Worm (Caenorhabditis elegans): ENCODE measurements around the gene fbxa-29.
"Not testable (repeated sequence)": the region's sequence is repeated elsewhere in the genome, so short reads cannot be mapped to it uniquely, and the experiment has no call there.

Gene fbxa-29

ce11 chrIII:1263692-1264091 is 9.8 kb downstream of the fbxa-29 start, which contains the start of gene srz-9:
srz-9 (plus strand) TSS chrIII:1263992.
- not testable (repeated sequence) for TF ChIP-seq tab-1 (GFP tag; IDR thresholded peaks at IDR 0.05); ref-1 (GFP tag; conservative IDR thresholded peaks at IDR 0.05); T22C8.4 (GFP tag; IDR thresholded peaks at IDR 0.05)

DNA sequence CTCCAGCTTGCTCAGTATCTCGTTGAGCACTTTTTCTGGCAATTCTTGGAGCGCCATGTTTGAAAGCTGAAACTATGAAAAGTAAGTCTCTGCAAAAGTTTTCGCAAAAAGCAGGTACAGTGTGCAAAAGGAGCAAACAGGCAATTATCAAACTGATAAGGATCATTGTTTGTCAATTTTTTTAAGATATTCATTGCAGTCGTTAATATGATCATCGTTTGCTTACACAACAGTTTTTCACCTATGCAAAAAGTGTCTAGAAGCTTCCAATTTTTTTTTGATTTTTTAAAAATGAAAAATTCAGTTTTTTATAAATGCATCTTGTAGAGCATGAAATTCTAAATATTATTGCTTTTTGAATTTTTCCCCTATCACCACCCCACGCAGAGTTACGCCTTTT is 15.1 kb downstream of the fbxa-29 start, which contains the start of gene fbxa-78:
TSS of gene fbxa-78 (minus strand) at position 101 of the 400 bp plus-strand sequence.
- TF ChIP-seq ref-1 (GFP tag; conservative IDR thresholded peaks at IDR 0.05); klf-2 (GFP tag; conservative IDR thresholded peaks at IDR 0.05); tab-1 (GFP tag; IDR thresholded peaks at IDR 0.05): not testable (repeated sequence)

ce11 chrIII:1256519-1256918 is 17.0 kb downstream of the fbxa-29 start, which contains the start of gene fbxa-208:
fbxa-208 (plus strand) TSS chrIII:1256819.
- not testable (repeated sequence) for TF ChIP-seq ztf-23, flt-1, ztf-29 (GFP tag; IDR thresholded peaks at IDR 0.05)

DNA sequence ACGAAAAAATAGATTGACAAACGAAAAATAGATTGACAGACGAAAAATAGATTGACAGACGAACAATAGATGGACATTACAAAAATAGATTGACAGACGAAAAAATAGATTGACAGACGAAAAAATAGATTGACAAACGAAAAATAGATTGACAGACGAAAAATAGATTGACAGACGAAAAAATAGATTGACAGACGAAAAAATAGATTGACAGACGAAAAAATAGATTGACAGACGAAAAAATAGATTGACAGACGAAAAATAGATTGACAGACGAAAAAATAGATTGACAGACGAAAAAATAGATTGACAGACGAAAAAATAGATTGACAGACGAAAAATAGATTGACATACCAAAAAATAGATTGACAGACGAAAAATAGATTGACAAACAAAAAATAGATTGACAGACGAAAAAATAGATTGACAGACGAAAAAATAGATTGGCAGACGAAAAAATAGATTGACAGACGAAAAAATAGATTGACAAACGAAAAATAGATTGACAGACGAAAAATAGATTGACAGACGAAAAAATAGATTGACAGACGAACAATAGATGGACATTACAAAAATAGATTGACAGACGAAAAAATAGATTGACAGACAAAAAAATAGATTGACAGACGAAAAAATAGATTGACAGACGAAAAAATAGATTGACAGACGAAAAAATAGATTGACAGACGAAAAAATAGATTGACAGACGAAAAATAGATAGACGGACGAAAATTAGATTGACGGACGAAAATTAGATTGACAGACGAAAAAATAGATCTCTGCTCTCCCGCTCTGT is 20.9 kb downstream of the fbxa-29 start:
- peak; percentile 29; the same call in 1 of the 2 replicates for TF ChIP-seq ztf-23 (GFP tag; IDR thresholded peaks at IDR 0.05)
- 0 out of 2 replicates have a peak, but pooled peaks have one; percentile 19 for TF ChIP-seq ztf-29 (GFP tag; IDR thresholded peaks at IDR 0.05)

- TF ChIP-seq T22C8.4 (GFP tag; IDR thresholded peaks at IDR 0.05) (no peak), med-1 (GFP tag; optimal IDR thresholded peaks at IDR 0.05; ENCODE audit: insufficient read depth) (no peak), ref-1 (GFP tag; conservative IDR thresholded peaks at IDR 0.05) (no peak), tab-1 (GFP tag; IDR thresholded peaks at IDR 0.05) (no peak), klf-2 (GFP tag; conservative IDR thresholded peaks at IDR 0.05) (no peak), flt-1 (GFP tag; IDR thresholded peaks at IDR 0.05) (no peak), ztf-29 (GFP tag; IDR thresholded peaks at IDR 0.05) (no peak), cog-1 (tag; optimal IDR thresholded peaks at IDR 0.05) (no peak), ztf-23 (GFP tag; IDR thresholded peaks at IDR 0.05) (no peak)
These were observed 24.4 kb downstream of the fbxa-29 start, which contains the start of the genes fbxa-76 and fbxa-77 for ce11 chrIII:1249111-1249583. fbxa-76 (minus strand) TSS chrIII:1249161. fbxa-77 (plus strand) TSS chrIII:1249475.

ce11 chrIII:1248335-1248734 is 25.2 kb downstream of the fbxa-29 start:
- TF ChIP-seq ztf-23 (GFP tag; IDR thresholded peaks at IDR 0.05) (no peak), flt-1 (GFP tag; IDR thresholded peaks at IDR 0.05) (no peak), tab-1 (GFP tag; IDR thresholded peaks at IDR 0.05) (no peak), med-1 (GFP tag; optimal IDR thresholded peaks at IDR 0.05; ENCODE audit: insufficient read depth) (no peak), klf-2 (GFP tag; conservative IDR thresholded peaks at IDR 0.05) (no peak), ztf-29 (GFP tag; IDR thresholded peaks at IDR 0.05) (no peak), cog-1 (tag; optimal IDR thresholded peaks at IDR 0.05) (no peak), T22C8.4 (GFP tag; IDR thresholded peaks at IDR 0.05) (no peak), ref-1 (GFP tag; conservative IDR thresholded peaks at IDR 0.05) (no peak)

ce11 chrIII:1243199-1243598 is 30.3 kb downstream of the fbxa-29 start, which contains the start of gene fbxa-63:
fbxa-63 (plus strand) TSS chrIII:1243508.
- no peak for TF ChIP-seq ztf-29 (GFP tag; IDR thresholded peaks at IDR 0.05)
- TF ChIP-seq ztf-23 (GFP tag; IDR thresholded peaks at IDR 0.05): no peak
- no peak for TF ChIP-seq tab-1 (GFP tag; IDR thresholded peaks at IDR 0.05)
- no peak for TF ChIP-seq T22C8.4 (GFP tag; IDR thresholded peaks at IDR 0.05)
- no peak for TF ChIP-seq cog-1 (tag; optimal IDR thresholded peaks at IDR 0.05)
- no peak for TF ChIP-seq med-1 (GFP tag; optimal IDR thresholded peaks at IDR 0.05; ENCODE audit: insufficient read depth)
- TF ChIP-seq klf-2 (GFP tag; conservative IDR thresholded peaks at IDR 0.05): no peak

ce11 chrIII:1238704-1239103 is 34.8 kb downstream of the fbxa-29 start, which contains the start of gene fbxa-61:
fbxa-61 (plus strand) TSS chrIII:1239048.
- no peak for TF ChIP-seq ztf-23 (GFP tag; IDR thresholded peaks at IDR 0.05)

ce11 chrIII:1231186-1231585 is 42.3 kb downstream of the fbxa-29 start:
- TF ChIP-seq klf-2 (GFP tag; conservative IDR thresholded peaks at IDR 0.05): no peak
- no peak for TF ChIP-seq tab-1 (GFP tag; IDR thresholded peaks at IDR 0.05)
- TF ChIP-seq T22C8.4 (GFP tag; IDR thresholded peaks at IDR 0.05): no peak
- no peak for TF ChIP-seq ztf-23 (GFP tag; IDR thresholded peaks at IDR 0.05)
- no peak for TF ChIP-seq flt-1 (GFP tag; IDR thresholded peaks at IDR 0.05)
- TF ChIP-seq med-1 (GFP tag; optimal IDR thresholded peaks at IDR 0.05; ENCODE audit: insufficient read depth): no peak
- no peak for TF ChIP-seq ztf-29 (GFP tag; IDR thresholded peaks at IDR 0.05)
- no peak for TF ChIP-seq ref-1 (GFP tag; conservative IDR thresholded peaks at IDR 0.05)
- TF ChIP-seq cog-1 (tag; optimal IDR thresholded peaks at IDR 0.05): no peak

DNA sequence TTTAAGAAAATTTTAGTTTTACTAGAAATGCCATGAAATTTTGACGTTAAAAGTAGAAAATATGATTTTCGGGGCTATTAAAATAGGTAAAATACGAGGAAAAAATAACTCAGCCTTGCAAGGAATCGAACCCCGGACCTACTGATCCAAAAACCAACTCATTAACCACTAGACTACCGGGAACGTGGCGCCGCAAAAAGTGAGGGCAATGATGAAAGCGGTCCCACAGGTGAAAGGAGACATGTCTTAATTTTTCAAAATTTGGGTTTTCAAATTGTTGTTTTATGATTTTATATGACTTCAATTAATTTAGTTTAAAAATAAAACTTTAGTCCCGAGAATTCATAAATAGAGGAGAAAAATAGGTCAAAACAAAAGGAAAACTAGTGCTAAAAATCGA is 42.8 kb downstream of the fbxa-29 start:
- no peak for TF ChIP-seq klf-2 (GFP tag; conservative IDR thresholded peaks at IDR 0.05)
- no peak for TF ChIP-seq cog-1 (tag; optimal IDR thresholded peaks at IDR 0.05)
- TF ChIP-seq ref-1 (GFP tag; conservative IDR thresholded peaks at IDR 0.05): no peak
- no peak for TF ChIP-seq T22C8.4 (GFP tag; IDR thresholded peaks at IDR 0.05)
- TF ChIP-seq tab-1 (GFP tag; IDR thresholded peaks at IDR 0.05): no peak
- no peak for TF ChIP-seq med-1 (GFP tag; optimal IDR thresholded peaks at IDR 0.05; ENCODE audit: insufficient read depth)
- TF ChIP-seq ztf-29 (GFP tag; IDR thresholded peaks at IDR 0.05): no peak
- TF ChIP-seq flt-1 (GFP tag; IDR thresholded peaks at IDR 0.05): no peak
- no peak for TF ChIP-seq ztf-23 (GFP tag; IDR thresholded peaks at IDR 0.05)
